Worm (Caenorhabditis elegans) whole organism, young adult: ENCODE results near the gene insc-1.
A peak's percentile ranks its signal among the peaks of the same experiment; 100 is the strongest.

Experiments used
- B0019.2 ChIP-seq: fragments of 200-800 bp; sonication (Bioruptor generic); conservative IDR thresholded peaks from 2 replicates; pipeline ENCODE4 v1.3.6; 2022; ENCODE audit warnings: missing genetic modification reagents, missing genetic modification characterization, missing compliant biosample characterization
- F23B12.7 ChIP-seq: sonication (generic microtip); optimal IDR thresholded peaks from 2 replicates; lab custom pipeline; 2017; ENCODE audit warnings: missing genetic modification characterization, mild to moderate bottlenecking, missing compliant biosample characterization, antibody characterized with exemption, moderate library complexity; ENCODE audit not compliant: insufficient read depth
- F33H1.4 ChIP-seq: fragments of 200-800 bp; sonication (Bioruptor generic); IDR thresholded peaks from 2 replicates; pipeline ENCODE4 v1.3.6; 2022; ENCODE audit warnings: missing genetic modification reagents, missing genetic modification characterization, missing compliant biosample characterization
- F49E8.2 ChIP-seq: sonication (generic microtip); optimal IDR thresholded peaks from 3 replicates; lab custom pipeline; 2017; ENCODE audit warnings: missing genetic modification characterization, mild to moderate bottlenecking, missing compliant biosample characterization, antibody characterized with exemption, moderate library complexity; ENCODE audit not compliant: insufficient read depth
- F52B5.7 ChIP-seq: sonication (generic microtip); optimal IDR thresholded peaks from 2 replicates; lab custom pipeline; 2016; ENCODE audit warnings: mild to moderate bottlenecking, missing genetic modification characterization, missing compliant biosample characterization
- F55B11.4 ChIP-seq: sonication (generic microtip); optimal IDR thresholded peaks from 2 replicates; lab custom pipeline; 2016; ENCODE audit warnings: missing compliant biosample characterization, missing genetic modification characterization, borderline replicate concordance; ENCODE audit not compliant: insufficient read depth
- Y95B8A.8 ChIP-seq: fragments of 200-800 bp; sonication (Bioruptor generic); IDR thresholded peaks from 2 replicates; pipeline ENCODE4 v1.3.6; 2022; ENCODE audit warnings: missing genetic modification reagents, missing genetic modification characterization, missing compliant biosample characterization
- ZK185.1 ChIP-seq: sonication (generic microtip); optimal IDR thresholded peaks from 2 replicates; lab custom pipeline; 2016; ENCODE audit warnings: mild to moderate bottlenecking, missing genetic modification characterization, missing compliant biosample characterization; ENCODE audit not compliant: poor library complexity, severe bottlenecking
- atf-7 ChIP-seq: sonication (generic microtip); optimal IDR thresholded peaks from 2 replicates; lab custom pipeline; 2017; ENCODE audit warnings: mild to moderate bottlenecking, missing genetic modification characterization, missing compliant biosample characterization
- athp-1 ChIP-seq: sonication (generic microtip); optimal IDR thresholded peaks from 2 replicates; lab custom pipeline; 2017; ENCODE audit warnings: mild to moderate bottlenecking, missing genetic modification characterization, missing compliant biosample characterization
- attf-5 ChIP-seq: fragments of 200-800 bp; sonication (Bioruptor generic); optimal IDR thresholded peaks from 2 replicates; lab custom pipeline; 2018; ENCODE audit warnings: mild to moderate bottlenecking, missing genetic modification characterization, missing compliant biosample characterization
- bed-2 ChIP-seq: fragments of 200-800 bp; sonication (Bioruptor generic); IDR thresholded peaks from 2 replicates; pipeline ENCODE4 v1.3.6; 2022; ENCODE audit warnings: missing genetic modification reagents, missing genetic modification characterization, missing compliant biosample characterization
- ceh-40 ChIP-seq: fragments of 200-800 bp; sonication (Bioruptor generic); IDR thresholded peaks from 2 replicates; pipeline ENCODE4 v1.3.6; 2022; ENCODE audit warnings: missing genetic modification characterization, missing compliant biosample characterization
- ceh-91 ChIP-seq: fragments of 200-800 bp; sonication (Bioruptor generic); IDR thresholded peaks from 2 replicates; pipeline ENCODE4 v1.3.6; 2022; ENCODE audit warnings: missing genetic modification reagents, missing genetic modification characterization, missing compliant biosample characterization
- die-1 ChIP-seq: sonication (generic microtip); optimal IDR thresholded peaks from 2 replicates; lab custom pipeline; 2016; ENCODE audit warnings: missing genotype, mild to moderate bottlenecking, missing genetic modification characterization, missing compliant biosample characterization
- egl-44 ChIP-seq: fragments of 200-800 bp; sonication (Bioruptor generic); IDR thresholded peaks from 2 replicates; pipeline ENCODE4 v1.3.6; 2022; ENCODE audit warnings: missing genetic modification reagents, missing genetic modification characterization, missing compliant biosample characterization
- gei-17 ChIP-seq: fragments of 200-800 bp; sonication (Bioruptor generic); optimal IDR thresholded peaks from 2 replicates; lab custom pipeline; 2018; ENCODE audit warnings: mild to moderate bottlenecking, missing genetic modification characterization, missing compliant biosample characterization
- him-1 ChIP-seq: sonication (generic microtip); optimal IDR thresholded peaks from 2 replicates; lab custom pipeline; 2016; ENCODE audit warnings: missing genotype, missing genetic modification reagents, missing genetic modification characterization, missing compliant biosample characterization
- hmg-1.2 ChIP-seq: fragments of 200-800 bp; sonication (Bioruptor generic); IDR thresholded peaks from 2 replicates; pipeline ENCODE4 v1.3.6; 2022; ENCODE audit warnings: missing genetic modification reagents, missing genetic modification characterization, missing compliant biosample characterization
- hmg-20 ChIP-seq: fragments of 200-800 bp; sonication (Bioruptor generic); IDR thresholded peaks from 2 replicates; pipeline ENCODE4 v1.3.6; 2022; ENCODE audit warnings: missing genetic modification reagents, missing genetic modification characterization, missing compliant biosample characterization
- lin-35 ChIP-seq, 3 experiments: fragments of 150-350 bp in 2 of 3; sonication (generic microtip) in 1 of 3; optimal IDR thresholded peaks; 2 replicates each; lab custom pipeline; 2014 to 2018; ENCODE audit warnings: missing biosample characterization in 3 of 3, missing genetic modification characterization in 3 of 3, missing genetic modification reagents in 3 of 3
- lin-40 ChIP-seq: sonication (generic microtip); optimal IDR thresholded peaks from 2 replicates; lab custom pipeline; 2016; ENCODE audit warnings: missing genetic modification characterization, mild to moderate bottlenecking, missing compliant biosample characterization, missing genotype, missing genetic modification reagents
- lin-54 ChIP-seq: fragments of 200-800 bp; sonication (Bioruptor generic); optimal IDR thresholded peaks from 2 replicates; lab custom pipeline; 2018; ENCODE audit warnings: mild to moderate bottlenecking, missing genetic modification characterization, missing compliant biosample characterization
- madf-6 ChIP-seq: fragments of 200-800 bp; sonication (Bioruptor generic); IDR thresholded peaks from 2 replicates; pipeline ENCODE4 v1.3.6; 2022; ENCODE audit warnings: missing genetic modification reagents, missing genetic modification characterization, missing compliant biosample characterization
- madf-8 ChIP-seq: fragments of 200-800 bp; sonication (Bioruptor generic); conservative IDR thresholded peaks from 2 replicates; pipeline ENCODE4 v1.3.6; 2022; ENCODE audit warnings: missing genetic modification reagents, missing genetic modification characterization, missing compliant biosample characterization
- mel-28 ChIP-seq: sonication (generic microtip); optimal IDR thresholded peaks from 2 replicates; lab custom pipeline; 2016; ENCODE audit warnings: borderline replicate concordance, mild to moderate bottlenecking, missing genetic modification characterization, missing compliant biosample characterization
- nfya-2 ChIP-seq: fragments of 200-800 bp; sonication (Bioruptor generic); IDR thresholded peaks from 2 replicates; pipeline ENCODE4 v1.3.6; 2022; ENCODE audit warnings: missing genetic modification reagents, missing genetic modification characterization, missing compliant biosample characterization
- nfyb-1 ChIP-seq: fragments of 200-800 bp; sonication (Bioruptor generic); IDR thresholded peaks from 2 replicates; pipeline ENCODE4 v1.3.6; 2022; ENCODE audit warnings: missing genetic modification reagents, missing genetic modification characterization, missing compliant biosample characterization
- nhr-80 ChIP-seq: sonication (generic microtip); optimal IDR thresholded peaks from 2 replicates; lab custom pipeline; 2016; ENCODE audit warnings: missing genetic modification characterization, missing compliant biosample characterization
- repo-1 ChIP-seq: sonication (generic microtip); optimal IDR thresholded peaks from 2 replicates; lab custom pipeline; 2017; ENCODE audit warnings: mild to moderate bottlenecking, missing genetic modification characterization, missing compliant biosample characterization
- rpc-1 ChIP-seq, 2 experiments: fragments of 150-350 bp in 1 of 2; sonication (generic microtip) in 1 of 2; optimal IDR thresholded peaks; 2 replicates each; lab custom pipeline; 2014 to 2018; ENCODE audit warnings: missing biosample characterization in 1 of 2, missing genetic modification characterization in 1 of 2, missing genetic modification reagents in 1 of 2, missing genotype in 1 of 2
- sea-2 ChIP-seq: fragments of 200-800 bp; sonication (Bioruptor generic); IDR thresholded peaks from 2 replicates; pipeline ENCODE4 v1.3.6; 2022; ENCODE audit warnings: missing genetic modification characterization, missing compliant biosample characterization
- snpc-1.1 ChIP-seq: sonication (generic microtip); optimal IDR thresholded peaks from 2 replicates; lab custom pipeline; 2017; ENCODE audit warnings: missing genetic modification characterization, mild to moderate bottlenecking, missing compliant biosample characterization, antibody characterized with exemption, moderate library complexity, missing genotype, missing genetic modification reagents; ENCODE audit not compliant: insufficient read depth
- snpc-4 ChIP-seq, 5 experiments: fragments of 150-350 bp in 1 of 5; sonication (generic microtip) in 4 of 5; optimal IDR thresholded peaks; 2 replicates each; lab custom pipeline; 2014 to 2018; ENCODE audit warnings: missing genetic modification characterization in 5 of 5, missing biosample characterization in 3 of 5, antibody characterized with exemption in 2 of 5, mild to moderate bottlenecking in 2 of 5, missing compliant biosample characterization in 2 of 5, missing genotype in 2 of 5, moderate library complexity in 2 of 5, missing genetic modification reagents in 1 of 5
- ztf-18 ChIP-seq: sonication (generic microtip); optimal IDR thresholded peaks from 2 replicates; lab custom pipeline; 2016; ENCODE audit warnings: missing genotype, mild to moderate bottlenecking, missing genetic modification characterization, missing compliant biosample characterization
- ztf-22 ChIP-seq: fragments of 200-800 bp; sonication (Bioruptor generic); optimal IDR thresholded peaks from 2 replicates; lab custom pipeline; 2018; ENCODE audit warnings: mild to moderate bottlenecking, missing genetic modification characterization, moderate library complexity, missing compliant biosample characterization
- ztf-25 ChIP-seq: fragments of 200-800 bp; sonication (Bioruptor generic); IDR thresholded peaks from 2 replicates; pipeline ENCODE4 v1.3.6; 2022; ENCODE audit warnings: missing genetic modification reagents, missing genetic modification characterization, missing compliant biosample characterization
- ztf-3 ChIP-seq: fragments of 200-800 bp; sonication (Bioruptor generic); optimal IDR thresholded peaks from 2 replicates; lab custom pipeline; 2018; ENCODE audit warnings: mild to moderate bottlenecking, missing genetic modification characterization, missing compliant biosample characterization

Gene insc-1

DNA sequence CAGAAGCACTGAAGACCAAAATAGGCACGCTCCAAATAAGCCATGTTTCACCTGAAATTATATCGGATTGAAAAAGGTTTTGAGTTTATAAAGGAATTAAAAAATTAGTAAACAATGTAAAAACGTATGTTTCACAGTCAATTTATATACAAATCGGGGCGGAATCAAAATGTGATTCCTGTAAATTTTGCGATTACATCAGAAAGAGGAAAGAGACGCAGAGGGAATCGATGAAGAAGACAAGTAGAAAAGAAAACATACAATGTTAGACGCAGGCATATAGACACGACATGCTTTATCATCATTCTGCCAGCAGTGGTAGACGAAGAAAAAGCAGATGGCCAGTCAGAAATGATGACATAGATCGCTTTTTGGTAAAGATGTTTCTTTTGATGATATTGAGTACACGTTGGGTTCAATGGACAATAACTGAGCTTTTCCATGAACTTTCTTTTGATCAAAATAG is 5.3 kb downstream of the insc-1 start, which contains the start of gene msra-1:
msra-1 (minus strand) TSS at position 51 of the 466 bp plus-strand sequence.
- TF ChIP-seq ceh-40 (GFP tag; lab: Robert Waterston, UW) (no peak), lin-54 (GFP tag; lab: Kevin White, UChicago) (no peak), F33H1.4 (GFP tag; lab: Robert Waterston, UW) (no peak), atf-7 (no peak), hmg-1.2 (peak; percentile 32; the same call in 1 of the 2 replicates), madf-8 (GFP tag; lab: Robert Waterston, UW) (no peak), F23B12.7 (no peak), egl-44 (no peak), snpc-1.1 (tag; lab: Kevin White, UChicago) (no peak), lin-40 (tag; lab: Kevin White, UChicago) (no peak), mel-28 (tag; lab: Kevin White, UChicago) (no peak), nhr-80 (peak; percentile 80), ZK185.1 (tag; lab: Kevin White, UChicago) (peak; percentile 32), him-1 (tag; lab: Kevin White, UChicago) (no peak), hmg-20 (GFP tag; lab: Robert Waterston, UW) (no peak), sea-2 (GFP tag; lab: Robert Waterston, UW) (no peak), nfya-2 (GFP tag; lab: Robert Waterston, UW) (no peak), attf-5 (GFP tag; lab: Kevin White, UChicago) (peak; percentile 22), F49E8.2 (tag; lab: Kevin White, UChicago) (no peak), ztf-18 (tag; lab: Kevin White, UChicago) (no peak), ceh-91 (GFP tag; lab: Robert Waterston, UW) (no peak), F52B5.7 (no peak), rpc-1 (optimal IDR thresholded peaks at IDR 0.05; lab: Kevin White, UChicago) (no peak), rpc-1 (tag; optimal IDR thresholded peaks at IDR 0.05; lab: Kevin White, UChicago) (no peak), repo-1 (tag; lab: Kevin White, UChicago) (no peak)
- TF ChIP-seq, all 124 proteins: peak for 4

DNA sequence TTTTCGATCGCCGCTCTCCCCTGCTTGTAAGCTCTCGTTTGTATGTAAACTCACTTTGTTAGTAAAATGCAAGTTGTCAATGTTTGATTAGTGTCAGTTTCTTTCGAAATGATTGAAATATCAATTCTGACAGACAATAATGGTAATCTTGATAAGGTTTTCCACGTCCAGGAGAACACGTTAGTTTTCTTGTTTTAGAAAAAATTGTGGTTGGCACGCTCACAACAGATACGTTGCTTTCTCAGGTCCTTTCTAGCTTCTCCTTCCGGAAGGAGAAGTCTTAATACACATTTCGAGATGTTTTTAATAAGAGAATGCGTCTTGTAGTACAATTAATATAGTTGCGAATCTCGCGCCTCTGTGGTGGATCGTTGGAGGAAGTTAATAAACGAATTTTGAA is 10.1 kb downstream of the insc-1 start, which contains the start of gene F43E2.6:
F43E2.6 (minus strand) TSS at position 101 of the 400 bp plus-strand sequence.
- no peak for TF ChIP-seq nfyb-1 (GFP tag; lab: Robert Waterston, UW)
- no peak for TF ChIP-seq lin-35 (GFP tag; optimal IDR thresholded peaks at IDR 0.05; lab: Kevin White, UChicago)
- TF ChIP-seq lin-40 (tag; lab: Kevin White, UChicago), result no peak
- TF ChIP-seq B0019.2 (GFP tag; lab: Robert Waterston, UW), result no peak
- no peak for TF ChIP-seq ztf-3 (GFP tag; lab: Kevin White, UChicago)
- TF ChIP-seq Y95B8A.8 (GFP tag; lab: Robert Waterston, UW), result no peak
- TF ChIP-seq ceh-91 (GFP tag; lab: Robert Waterston, UW), result no peak
- TF ChIP-seq ztf-22 (GFP tag; lab: Kevin White, UChicago), result no peak
- no peak for TF ChIP-seq snpc-4 (GFP tag; optimal IDR thresholded peaks at IDR 0.05; lab: Kevin White, UChicago)
- TF ChIP-seq snpc-4 (tag; optimal IDR thresholded peaks at IDR 0.05; lab: Kevin White, UChicago), result no peak
- TF ChIP-seq madf-8 (GFP tag; lab: Robert Waterston, UW), result no peak
- TF ChIP-seq bed-2 (GFP tag; lab: Robert Waterston, UW), result no peak
- TF ChIP-seq ZK185.1 (tag; lab: Kevin White, UChicago), result no peak
- TF ChIP-seq die-1 (tag; lab: Kevin White, UChicago), result no peak
- no peak for TF ChIP-seq F55B11.4 (tag; lab: Kevin White, UChicago)
- TF ChIP-seq lin-54 (GFP tag; lab: Kevin White, UChicago), result no peak
- no peak for TF ChIP-seq gei-17 (GFP tag; lab: Kevin White, UChicago)
- TF ChIP-seq athp-1, result no peak
- no peak for TF ChIP-seq ztf-25 (GFP tag; lab: Robert Waterston, UW)
- no peak for TF ChIP-seq madf-6
